Fruit fly (Drosophila melanogaster) whole organism, embryonic: ENCODE results near the gene Glg1.

Experiments used
- Adf1 ChIP-seq: fragments of 200-800 bp; sonication (Bioruptor generic); IDR thresholded peaks from 2 replicates; pipeline ENCODE4 v1.3.6; 2022; ENCODE audit warnings: missing biosample characterization, missing genetic modification characterization
- BEAF-32 ChIP-seq: fragments of 200-800 bp; sonication (Bioruptor generic); optimal IDR thresholded peaks from 3 replicates; lab custom pipeline; 2017; ENCODE audit warnings: missing biosample characterization, missing genetic modification characterization, mild to moderate bottlenecking, moderate library complexity, missing genetic modification reagents
- Bgb ChIP-seq: fragments of 200-800 bp; sonication (Bioruptor generic); IDR thresholded peaks from 2 replicates; pipeline ENCODE4 v1.3.6; 2022; ENCODE audit warnings: missing biosample characterization, missing genetic modification characterization; ENCODE audit not compliant: partially characterized antibody
- CG10209 ChIP-seq: fragments of 200-800 bp; sonication (Bioruptor generic); optimal IDR thresholded peaks from 3 replicates; lab custom pipeline; 2017; ENCODE audit warnings: missing biosample characterization, mild to moderate bottlenecking, missing genetic modification characterization, missing genetic modification reagents
- CG10565 ChIP-seq: fragments of 200-800 bp; sonication (Bioruptor generic); optimal IDR thresholded peaks from 3 replicates; lab custom pipeline; 2016; ENCODE audit warnings: missing biosample characterization, mild to moderate bottlenecking, missing genetic modification characterization
- CG11504 ChIP-seq: fragments of 200-800 bp; sonication (Bioruptor generic); optimal IDR thresholded peaks from 3 replicates; lab custom pipeline; 2019; ENCODE audit warnings: missing biosample characterization, mild to moderate bottlenecking, missing genetic modification characterization, moderate library complexity
- CG11560 ChIP-seq: fragments of 200-800 bp; sonication (Bioruptor generic); IDR thresholded peaks from 3 replicates; pipeline ENCODE4 v1.3.6; 2022; ENCODE audit warnings: missing biosample characterization, missing genetic modification characterization
- CG12769 ChIP-seq: fragments of 200-800 bp; sonication (Bioruptor generic); optimal IDR thresholded peaks from 2 replicates; lab custom pipeline; 2019; ENCODE audit warnings: missing biosample characterization, mild to moderate bottlenecking, missing genetic modification characterization, moderate library complexity
- CG18011 ChIP-seq: fragments of 200-800 bp; sonication (Bioruptor generic); optimal IDR thresholded peaks from 2 replicates; lab custom pipeline; 2017; ENCODE audit warnings: missing biosample characterization, missing genetic modification characterization, mild to moderate bottlenecking, moderate library complexity, missing genotype
- CG18476 ChIP-seq: fragments of 200-800 bp; sonication (Bioruptor generic); optimal IDR thresholded peaks from 2 replicates; lab custom pipeline; 2016; ENCODE audit warnings: missing biosample characterization, mild to moderate bottlenecking, missing genetic modification characterization
- CG2199 ChIP-seq: fragments of 200-800 bp; sonication (Bioruptor generic); IDR thresholded peaks from 3 replicates; pipeline ENCODE4 v1.3.6; 2022; ENCODE audit warnings: missing biosample characterization, missing genetic modification characterization
- CG2202 ChIP-seq: fragments of 200-800 bp; sonication (Bioruptor generic); optimal IDR thresholded peaks from 2 replicates; lab custom pipeline; 2018; ENCODE audit warnings: missing biosample characterization, mild to moderate bottlenecking, missing genetic modification characterization
- CG31441 ChIP-seq: fragments of 200-800 bp; sonication (Bioruptor generic); IDR thresholded peaks from 2 replicates; pipeline ENCODE4 v1.3.6; 2022; ENCODE audit warnings: missing biosample characterization, missing genetic modification characterization
- CG34422 ChIP-seq: fragments of 200-800 bp; sonication (Bioruptor generic); IDR thresholded peaks from 3 replicates; pipeline ENCODE4 v1.3.6; 2022; ENCODE audit warnings: missing biosample characterization, missing genetic modification characterization
- CG4360 ChIP-seq: fragments of 200-800 bp; sonication (Bioruptor generic); IDR thresholded peaks from 2 replicates; pipeline ENCODE4 v1.3.6; 2022; ENCODE audit warnings: missing biosample characterization, missing genetic modification characterization
- CG5180 ChIP-seq: fragments of 200-800 bp; sonication (Bioruptor generic); optimal IDR thresholded peaks from 3 replicates; lab custom pipeline; 2017; ENCODE audit warnings: missing biosample characterization, missing genetic modification characterization, mild to moderate bottlenecking, moderate library complexity, missing genetic modification reagents
- CG6791 ChIP-seq: fragments of 200-800 bp; sonication (Bioruptor generic); IDR thresholded peaks from 3 replicates; pipeline ENCODE4 v1.3.6; 2022; ENCODE audit warnings: missing biosample characterization, missing genetic modification characterization; ENCODE audit not compliant: partially characterized antibody
- CG7357 ChIP-seq: fragments of 200-800 bp; sonication (Bioruptor generic); IDR thresholded peaks from 3 replicates; pipeline ENCODE4 v1.3.6; 2022; ENCODE audit warnings: missing biosample characterization, missing genetic modification characterization
- Deaf1 ChIP-seq: fragments of 200-800 bp; optimal IDR thresholded peaks from 3 replicates; lab custom pipeline; 2019; ENCODE audit warnings: missing biosample characterization, mild to moderate bottlenecking, missing genetic modification characterization, moderate library complexity
- Dll ChIP-seq: fragments of 200-800 bp; sonication (Bioruptor generic); IDR thresholded peaks from 4 replicates; pipeline ENCODE4 v1.3.6; 2022; ENCODE audit warnings: missing biosample characterization, missing genetic modification characterization; ENCODE audit not compliant: partially characterized antibody
- Gsc ChIP-seq: fragments of 200-800 bp; sonication (Bioruptor generic); IDR thresholded peaks from 2 replicates; pipeline ENCODE4 v1.3.6; 2022; ENCODE audit warnings: missing biosample characterization, missing genetic modification characterization
- HLH54F ChIP-seq: fragments of 200-800 bp; sonication (Bioruptor generic); optimal IDR thresholded peaks from 3 replicates; lab custom pipeline; 2016; ENCODE audit warnings: missing biosample characterization, missing genetic modification characterization
- Hsf ChIP-seq: fragments of 200-800 bp; sonication (Bioruptor generic); optimal IDR thresholded peaks from 3 replicates; lab custom pipeline; 2016; ENCODE audit warnings: missing biosample characterization, missing genetic modification characterization
- Mad ChIP-seq: fragments of 200-800 bp; sonication (Bioruptor generic); optimal IDR thresholded peaks from 2 replicates; lab custom pipeline; 2016; ENCODE audit warnings: missing biosample characterization, missing genetic modification characterization
- Nf-YC ChIP-seq: fragments of 200-800 bp; optimal IDR thresholded peaks from 3 replicates; lab custom pipeline; 2019; ENCODE audit warnings: missing biosample characterization, mild to moderate bottlenecking, missing genetic modification characterization, moderate library complexity
- Rx ChIP-seq: fragments of 200-800 bp; sonication (Bioruptor generic); IDR thresholded peaks from 2 replicates; pipeline ENCODE4 v1.3.6; 2022; ENCODE audit warnings: missing biosample characterization, missing genetic modification characterization
- Taf1 ChIP-seq: fragments of 200-800 bp; sonication (Bioruptor generic); IDR thresholded peaks from 2 replicates; pipeline ENCODE4 v1.3.6; 2022; ENCODE audit warnings: missing biosample characterization, missing genetic modification characterization
- ac ChIP-seq: fragments of 200-800 bp; sonication (Bioruptor generic); optimal IDR thresholded peaks from 3 replicates; lab custom pipeline; 2017; ENCODE audit warnings: missing biosample characterization, mild to moderate bottlenecking, missing genetic modification characterization
- ara ChIP-seq: fragments of 200-800 bp; sonication (Bioruptor generic); IDR thresholded peaks from 2 replicates; pipeline ENCODE4 v1.3.6; 2022; ENCODE audit warnings: missing biosample characterization, missing genetic modification characterization
- ato ChIP-seq: fragments of 200-800 bp; sonication (Bioruptor generic); IDR thresholded peaks from 2 replicates; pipeline ENCODE4 v1.3.6; 2022; ENCODE audit warnings: missing biosample characterization, missing genetic modification characterization; ENCODE audit not compliant: partially characterized antibody
- cg ChIP-seq: fragments of 200-800 bp; sonication (Bioruptor generic); optimal IDR thresholded peaks from 3 replicates; lab custom pipeline; 2019; ENCODE audit warnings: missing biosample characterization, mild to moderate bottlenecking, missing genetic modification characterization, moderate library complexity
- exex ChIP-seq: fragments of 200-800 bp; sonication (Bioruptor generic); optimal IDR thresholded peaks from 4 replicates; lab custom pipeline; 2018; ENCODE audit warnings: missing biosample characterization, mild to moderate bottlenecking, missing genetic modification characterization, moderate library complexity
- gcm ChIP-seq: fragments of 200-800 bp; sonication (Bioruptor generic); optimal IDR thresholded peaks from 2 replicates; lab custom pipeline; 2019; ENCODE audit warnings: missing biosample characterization, mild to moderate bottlenecking, missing genetic modification characterization, moderate library complexity
- gsb-n ChIP-seq: fragments of 200-800 bp; sonication (Bioruptor generic); optimal IDR thresholded peaks from 3 replicates; lab custom pipeline; 2018; ENCODE audit warnings: missing biosample characterization, mild to moderate bottlenecking, missing genetic modification characterization
- kay ChIP-seq: fragments of 200-800 bp; sonication (Bioruptor generic); optimal IDR thresholded peaks from 2 replicates; lab custom pipeline; 2016; ENCODE audit warnings: missing biosample characterization, missing genetic modification characterization
- kni ChIP-seq: fragments of 200-800 bp; sonication (Bioruptor generic); optimal IDR thresholded peaks from 3 replicates; lab custom pipeline; 2017; ENCODE audit warnings: mild to moderate bottlenecking, missing biosample characterization, missing genetic modification reagents, missing genetic modification characterization
- lmd ChIP-seq: fragments of 200-800 bp; sonication (Bioruptor generic); IDR thresholded peaks from 2 replicates; pipeline ENCODE4 v1.3.6; 2022; ENCODE audit warnings: missing biosample characterization, missing genetic modification characterization
- mam ChIP-seq: fragments of 200-800 bp; sonication (Bioruptor generic); optimal IDR thresholded peaks from 3 replicates; lab custom pipeline; 2016; ENCODE audit warnings: missing biosample characterization, missing genetic modification characterization
- otp ChIP-seq: fragments of 200-800 bp; sonication (Bioruptor generic); IDR thresholded peaks from 3 replicates; pipeline ENCODE4, ENCODE4 v1.3.6; 2022; ENCODE audit warnings: missing biosample characterization, missing genetic modification characterization
- phol ChIP-seq: fragments of 200-800 bp; sonication (Bioruptor generic); optimal IDR thresholded peaks from 3 replicates; lab custom pipeline; 2018; ENCODE audit warnings: missing biosample characterization, mild to moderate bottlenecking, missing genetic modification characterization, moderate library complexity
- ranshi ChIP-seq: fragments of 200-800 bp; sonication (Bioruptor generic); IDR thresholded peaks from 2 replicates; pipeline ENCODE4 v1.3.6; 2022; ENCODE audit warnings: missing biosample characterization, missing genetic modification characterization
- ro ChIP-seq: fragments of 200-800 bp; sonication (Bioruptor generic); IDR thresholded peaks from 2 replicates; pipeline ENCODE4 v1.3.6; 2022; ENCODE audit warnings: missing biosample characterization, missing genetic modification characterization
- seq ChIP-seq: fragments of 200-800 bp; sonication (Bioruptor generic); IDR thresholded peaks from 2 replicates; pipeline ENCODE4 v1.3.6; 2022; ENCODE audit warnings: missing biosample characterization, missing genetic modification characterization
- tll ChIP-seq, 2 experiments: fragments of 200-800 bp in 1 of 2; fragments of >200 bp in 1 of 2; sonication (Bioruptor generic) in 1 of 2; optimal IDR thresholded peaks; 2 replicates each; lab custom pipeline; 2017 to 2019; ENCODE audit warnings: missing biosample characterization in 2 of 2, missing genetic modification characterization in 2 of 2, mild to moderate bottlenecking in 1 of 2, moderate library complexity in 1 of 2
- tna ChIP-seq: fragments of 200-800 bp; sonication (Bioruptor generic); IDR thresholded peaks from 2 replicates; pipeline ENCODE4 v1.3.6; 2022; ENCODE audit warnings: missing biosample characterization, missing genetic modification characterization; ENCODE audit not compliant: partially characterized antibody
- ttk ChIP-seq: fragments of 200-800 bp; sonication (Bioruptor generic); IDR thresholded peaks from 2 replicates; pipeline ENCODE4 v2.1.2; 2022; ENCODE audit warnings: missing biosample characterization, missing genetic modification characterization
- vvl ChIP-seq: fragments of 200-800 bp; sonication (Bioruptor generic); IDR thresholded peaks from 2 replicates; pipeline ENCODE4 v1.3.6; 2022; ENCODE audit warnings: missing biosample characterization, missing genetic modification characterization
- wor ChIP-seq: fragments of 200-800 bp; sonication (Bioruptor generic); IDR thresholded peaks from 2 replicates; pipeline ENCODE4 v1.3.6; 2022; ENCODE audit warnings: missing biosample characterization, missing genetic modification characterization
- z ChIP-seq: fragments of 200-800 bp; sonication (Bioruptor generic); IDR thresholded peaks from 3 replicates; pipeline ENCODE4 v1.3.6; 2022; ENCODE audit warnings: missing biosample characterization, missing genetic modification characterization

The Glg1 gene

dm6 chr3L:21460149-21460873 lies 47.0 kb downstream of the Glg1 start (continued):
- TF ChIP-seq CG5180 (GFP tag; lab: Kevin White, UChicago) (no peak), vvl (GFP tag; lab: Robert Waterston, UW) (peak; percentile 77), CG11560 (tag; lab: Robert Waterston, UW) (0 out of 3 replicates have a peak, but pooled peaks have one; percentile 12), Hsf (GFP tag; lab: Kevin White, UChicago) (no peak), CG2199 (0 out of 3 replicates have a peak, but pooled peaks have one; percentile 7), kni (GFP tag; lab: Kevin White, UChicago) (peak; percentile 23), CG18011 (GFP tag; lab: Kevin White, UChicago) (no peak), Deaf1 (peak; percentile 3), wor (GFP tag; lab: Robert Waterston, UW) (no peak), Dll (0 out of 4 replicates have a peak, but pooled peaks have one; percentile 18), Adf1 (GFP tag; lab: Robert Waterston, UW) (peak; percentile 89), Mad (GFP tag; lab: Kevin White, UChicago) (no peak), CG6791 (GFP tag; lab: Robert Waterston, UW) (0 out of 3 replicates have a peak, but pooled peaks have one; percentile 5), CG34422 (GFP tag; lab: Robert Waterston, UW) (no peak), Rx (GFP tag; lab: Robert Waterston, UW) (no peak), CG12769 (peak; percentile 26), Bgb (0 out of 2 replicates have a peak, but pooled peaks have one; percentile 18)
- TF ChIP-seq, all 482 proteins: peak for 23

dm6 chr3L:21458736-21459135 lies 48.6 kb downstream of the Glg1 start:
- TF ChIP-seq gcm (no peak), BEAF-32 (GFP tag; lab: Kevin White, UChicago) (no peak), CG7357 (no peak), tll (GFP tag; optimal IDR thresholded peaks at IDR 0.05; lab: Kevin White, UChicago) (peak in 1 of 2 experiments; percentile 19), CG31441 (GFP tag; lab: Robert Waterston, UW) (no peak), cg (GFP tag; lab: Kevin White, UChicago) (peak; percentile 17), CG2202 (tag; lab: Kevin White, UChicago) (no peak), ranshi (GFP tag; lab: Robert Waterston, UW) (no peak), CG10209 (GFP tag; lab: Kevin White, UChicago) (no peak), tna (GFP tag; lab: Robert Waterston, UW) (no peak), ttk (no peak), otp (GFP tag; lab: Robert Waterston, UW) (0 out of 3 replicates have a peak, but pooled peaks have one; percentile 24), ro (GFP tag; lab: Robert Waterston, UW) (no peak), mam (no peak), Nf-YC (tag; lab: Kevin White, UChicago) (peak; percentile 88), CG18476 (no peak), ato (GFP tag; lab: Robert Waterston, UW) (no peak), Gsc (no peak), gsb-n (tag; lab: Kevin White, UChicago) (no peak), exex (tag; lab: Kevin White, UChicago) (no peak), ara (peak; percentile 41; the same call in 1 of the 2 replicates), kay (GFP tag; lab: Kevin White, UChicago) (no peak), HLH54F (GFP tag; lab: Kevin White, UChicago) (no peak), lmd (no peak), phol (peak; percentile 18), z (GFP tag; lab: Robert Waterston, UW) (0 out of 3 replicates have a peak, but pooled peaks have one; percentile 15), CG11504 (tag; lab: Kevin White, UChicago) (no peak), CG10565 (no peak), seq (GFP tag; lab: Robert Waterston, UW) (peak; percentile 93), Taf1 (GFP tag; lab: Robert Waterston, UW) (no peak), ac (GFP tag; lab: Kevin White, UChicago) (no peak), CG4360 (0 out of 2 replicates have a peak, but pooled peaks have one; percentile 17)
